Fruit fly (Drosophila melanogaster) whole organism, prepupa: ENCODE measurements around the gene CG10631.

Experiments
- Blimp-1 ChIP-seq: fragments of 200-800 bp; sonication (Bioruptor generic); optimal IDR thresholded peaks from 3 replicates; lab custom pipeline; 2017; ENCODE audit warnings: missing biosample characterization, missing genetic modification characterization, mild to moderate bottlenecking, moderate library complexity, missing genetic modification reagents
- CG11762 ChIP-seq: fragments of 200-800 bp; sonication (Bioruptor generic); optimal IDR thresholded peaks from 3 replicates; lab custom pipeline; 2016; ENCODE audit warnings: missing biosample characterization, missing genetic modification characterization; ENCODE audit not compliant: insufficient read depth
- CG6854 ChIP-seq: fragments of 200-800 bp; sonication (Bioruptor generic); optimal IDR thresholded peaks from 2 replicates; lab custom pipeline; 2017; ENCODE audit warnings: missing biosample characterization, mild to moderate bottlenecking, missing genetic modification characterization
- CG9139 ChIP-seq: fragments of 200-800 bp; sonication (Bioruptor generic); optimal IDR thresholded peaks from 3 replicates; lab custom pipeline; 2017; ENCODE audit warnings: missing biosample characterization, mild to moderate bottlenecking, missing genetic modification characterization
- Sox102F ChIP-seq: fragments of 200-800 bp; sonication (Bioruptor generic); optimal IDR thresholded peaks from 2 replicates; lab custom pipeline; 2016; ENCODE audit warnings: missing biosample characterization, mild to moderate bottlenecking, missing genetic modification characterization
- cyc ChIP-seq: fragments of 200-800 bp; sonication (Bioruptor generic); optimal IDR thresholded peaks from 3 replicates; lab custom pipeline; 2016; ENCODE audit warnings: missing biosample characterization, missing genetic modification characterization

DNA sequence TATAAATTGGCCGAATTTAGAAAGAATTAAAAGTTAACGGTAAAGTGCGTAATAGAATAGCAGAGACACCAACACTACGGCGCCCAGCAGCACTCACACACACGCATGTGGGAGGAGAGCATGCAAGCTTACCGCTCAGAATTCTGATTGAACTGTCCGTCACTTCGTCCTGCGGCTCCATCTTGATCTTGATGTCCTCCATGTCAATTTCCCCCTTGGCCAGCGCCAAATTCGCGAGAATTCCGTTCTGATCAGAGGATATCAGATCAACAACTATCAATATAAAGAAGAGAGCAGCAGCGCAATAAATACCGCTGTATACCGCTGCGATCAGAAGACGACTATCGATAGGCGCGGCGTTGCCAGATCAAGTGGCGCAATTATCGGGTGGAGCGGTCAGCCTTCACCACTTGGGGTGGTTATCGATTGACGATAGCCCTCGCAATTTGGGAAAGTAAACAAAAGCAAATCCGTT lies 21.0 kb downstream of the CG10631 start, which contains the start of the genes CG10462 and Nf-YB:
- TF ChIP-seq Sox102F (GFP tag; lab: Kevin White, UChicago) (no peak), CG6854 (GFP tag; lab: Kevin White, UChicago) (no peak), CG11762 (GFP tag; lab: Kevin White, UChicago) (no peak), cyc (GFP tag; lab: Kevin White, UChicago) (no peak), Blimp-1 (no peak), CG9139 (GFP tag; lab: Kevin White, UChicago) (no peak)
